Worm (Caenorhabditis elegans) whole organism, early embryonic: Measurements from ENCODE around the gene polh-1.

ENCODE experiments used
- B0310.2 ChIP-seq: sonication (generic microtip); optimal IDR thresholded peaks from 2 replicates; lab custom pipeline; 2016; ENCODE audit warnings: mild to moderate bottlenecking, missing genetic modification characterization, missing compliant biosample characterization
- F13C5.2 ChIP-seq: sonication (generic microtip); optimal IDR thresholded peaks from 2 replicates; lab custom pipeline; 2017; ENCODE audit warnings: mild to moderate bottlenecking, missing genetic modification characterization, inconsistent platforms, missing compliant biosample characterization
- aly-1 ChIP-seq: sonication (generic microtip); optimal IDR thresholded peaks from 2 replicates; lab custom pipeline; 2016; ENCODE audit warnings: missing genetic modification characterization, missing compliant biosample characterization
- ama-1 ChIP-seq: fragments of 150-350 bp; optimal IDR thresholded peaks from 2 replicates; lab custom pipeline; 2014
- ceh-13 ChIP-seq: fragments of 200-800 bp; sonication (Bioruptor generic); optimal IDR thresholded peaks from 2 replicates; lab custom pipeline; 2018; ENCODE audit warnings: mild to moderate bottlenecking, missing genetic modification characterization, missing compliant biosample characterization
- ceh-36 ChIP-seq: sonication (generic microtip); optimal IDR thresholded peaks from 2 replicates; lab custom pipeline; 2016; ENCODE audit warnings: missing genetic modification characterization, inconsistent platforms, missing compliant biosample characterization
- ets-7 ChIP-seq: sonication (generic microtip); optimal IDR thresholded peaks from 2 replicates; lab custom pipeline; 2016; ENCODE audit warnings: missing genotype, missing genetic modification characterization, missing compliant biosample characterization
- flt-1 ChIP-seq: fragments of 200-800 bp; sonication (Bioruptor generic); IDR thresholded peaks from 2 replicates; pipeline ENCODE4 v1.3.6; 2022; ENCODE audit warnings: missing genetic modification characterization, missing compliant biosample characterization
- hnd-1 ChIP-seq: sonication (generic microtip); optimal IDR thresholded peaks from 2 replicates; lab custom pipeline; 2016; ENCODE audit warnings: missing genetic modification characterization, missing compliant biosample characterization
- pes-1 ChIP-seq: fragments of 200-800 bp; sonication (Bioruptor generic); IDR thresholded peaks from 2 replicates; pipeline ENCODE4 v1.3.6; 2022; ENCODE audit warnings: missing genetic modification reagents, missing genetic modification characterization, missing compliant biosample characterization
- scrt-1 ChIP-seq: fragments of 200-800 bp; sonication (Bioruptor generic); IDR thresholded peaks from 2 replicates; pipeline ENCODE4 v1.3.6; 2022; ENCODE audit warnings: missing genetic modification characterization, missing compliant biosample characterization
- sea-1 ChIP-seq: fragments of 200-800 bp; sonication (Bioruptor generic); conservative IDR thresholded peaks from 2 replicates; pipeline ENCODE4 v1.3.6; 2022; ENCODE audit warnings: missing genetic modification characterization, missing compliant biosample characterization
- tbx-11 ChIP-seq: fragments of 200-800 bp; sonication (Bioruptor generic); IDR thresholded peaks from 2 replicates; pipeline ENCODE4 v1.3.6; 2022; ENCODE audit warnings: missing genetic modification characterization, missing compliant biosample characterization
- tra-4 ChIP-seq: sonication (generic microtip); optimal IDR thresholded peaks from 2 replicates; lab custom pipeline; 2017; ENCODE audit warnings: missing genetic modification characterization, missing compliant biosample characterization

- no peak for TF ChIP-seq ets-7 (tag; lab: Kevin White, UChicago)
- no peak for TF ChIP-seq ama-1 (lab: Kevin White, UChicago)
- TF ChIP-seq flt-1 (GFP tag; lab: Robert Waterston, UW), result no peak
- no peak for TF ChIP-seq hnd-1 (tag; lab: Kevin White, UChicago)
- no peak for TF ChIP-seq B0310.2 (tag; lab: Kevin White, UChicago)
- TF ChIP-seq F13C5.2 (tag; lab: Kevin White, UChicago), result no peak
- no peak for TF ChIP-seq sea-1
- no peak for TF ChIP-seq ceh-13
- no peak for TF ChIP-seq aly-1 (tag; lab: Kevin White, UChicago)
- TF ChIP-seq scrt-1, result no peak
- no peak for TF ChIP-seq tra-4 (tag; lab: Kevin White, UChicago)
- TF ChIP-seq pes-1 (GFP tag; lab: Robert Waterston, UW), result no peak
- no peak for TF ChIP-seq tbx-11
- no peak for TF ChIP-seq ceh-36 (tag; lab: Kevin White, UChicago)
These were observed 20.4 kb upstream of the polh-1 start, which contains the start of gene R155.5 for ce11 chrIII:1970433-1970832.
